Worm (Caenorhabditis elegans): ENCODE results near the gene nhr-168.
A peak's percentile ranks its signal among the peaks of the same experiment; 100 is the strongest.

Gene nhr-168

ce11 chrV:13357652-13358281, 24.1 kb upstream of the nhr-168 start, which contains the start of gene F32H5.1 (continued):
- TF ChIP-seq unc-98 (GFP tag; IDR thresholded peaks at IDR 0.05) (no peak), pax-3 (tag; optimal IDR thresholded peaks at IDR 0.05) (no peak), hlh-4 (tag; optimal IDR thresholded peaks at IDR 0.05) (no peak), egl-13 (tag; optimal IDR thresholded peaks at IDR 0.05) (no peak), nhr-47 (tag; optimal IDR thresholded peaks at IDR 0.05) (no peak), vab-15 (tag; optimal IDR thresholded peaks at IDR 0.05) (no peak), nhr-20 (tag; optimal IDR thresholded peaks at IDR 0.05) (peak; percentile 35), lsy-2 (tag; optimal IDR thresholded peaks at IDR 0.05) (no peak), lin-35 (GFP tag; optimal IDR thresholded peaks at IDR 0.05) (peak in 1 of 2 experiments; percentile 30), sup-37 (GFP tag; optimal IDR thresholded peaks at IDR 0.05) (no peak), dsc-1 (tag; optimal IDR thresholded peaks at IDR 0.05) (peak; percentile 6), nhr-90 (tag; optimal IDR thresholded peaks at IDR 0.05; ENCODE audit: poor library complexity) (no peak), egl-27 (tag; optimal IDR thresholded peaks at IDR 0.05) (no peak), unc-62 (GFP tag; optimal IDR thresholded peaks at IDR 0.05) (no peak), ceh-8 (GFP tag; optimal IDR thresholded peaks at IDR 0.05) (no peak), nhr-77 (tag; optimal IDR thresholded peaks at IDR 0.05) (no peak), irx-1 (tag; optimal IDR thresholded peaks at IDR 0.05) (no peak), lin-14 (GFP tag; optimal IDR thresholded peaks at IDR 0.05) (peak; percentile 15), nhr-76 (tag; optimal IDR thresholded peaks at IDR 0.05) (no peak), ama-1 (optimal IDR thresholded peaks at IDR 0.05) (no peak), xbp-1 (tag; optimal IDR thresholded peaks at IDR 0.05) (no peak), unc-130 (tag; optimal IDR thresholded peaks at IDR 0.05) (no peak), nhr-237 (tag; optimal IDR thresholded peaks at IDR 0.05) (no peak), ztf-11 (tag; optimal IDR thresholded peaks at IDR 0.05) (no peak), elt-3 (tag; optimal IDR thresholded peaks at IDR 0.05) (no peak), efl-1 (optimal IDR thresholded peaks at IDR 0.05) (no peak), efl-1 (GFP tag; optimal IDR thresholded peaks at IDR 0.05 in 1 of 2) (no peak), ztf-4 (tag; optimal IDR thresholded peaks at IDR 0.05) (no peak), F16B12.6 (tag; optimal IDR thresholded peaks at IDR 0.05) (no peak), nhr-11 (tag; optimal IDR thresholded peaks at IDR 0.05) (no peak), sox-4 (tag; optimal IDR thresholded peaks at IDR 0.05) (no peak), tbx-2 (tag; optimal IDR thresholded peaks at IDR 0.05) (no peak), mep-1 (tag; optimal IDR thresholded peaks at IDR 0.05) (no peak), fkh-8 (tag; optimal IDR thresholded peaks at IDR 0.05) (no peak), nhr-12 (tag; optimal IDR thresholded peaks at IDR 0.05) (no peak), mdl-1 (tag; optimal IDR thresholded peaks at IDR 0.05) (no peak), fkh-10 (GFP tag; optimal IDR thresholded peaks at IDR 0.05) (no peak), mef-2 (tag; optimal IDR thresholded peaks at IDR 0.05) (no peak), ceh-88 (GFP tag; IDR thresholded peaks at IDR 0.05) (no peak), ces-1 (GFP tag; optimal IDR thresholded peaks at IDR 0.05) (no peak), alr-1 (tag; optimal IDR thresholded peaks at IDR 0.05; ENCODE audit: borderline replicate concordance) (no peak), unc-30 (tag; optimal IDR thresholded peaks at IDR 0.05) (no peak), C34B4.2 (tag; optimal IDR thresholded peaks at IDR 0.05) (no peak), dpl-1 (GFP tag; optimal IDR thresholded peaks at IDR 0.05) (no peak), pag-3 (tag; optimal IDR thresholded peaks at IDR 0.05; ENCODE audit: borderline replicate concordance, insufficient read depth) (no peak)
